Fruit fly (Drosophila melanogaster) whole organism, wandering third instar larva: ENCODE measurements around the gene CG17660.

Experiments
- Dfd ChIP-seq: fragments of >200 bp; optimal IDR thresholded peaks from 2 replicates; lab custom pipeline; 2017; ENCODE audit warnings: missing biosample characterization, missing genetic modification characterization
- Jra ChIP-seq: sonication (Bioruptor generic); optimal IDR thresholded peaks from 2 replicates; lab custom pipeline; 2016; ENCODE audit warnings: missing biosample characterization, missing genetic modification characterization
- N ChIP-seq: fragments of >200 bp; optimal IDR thresholded peaks from 2 replicates; lab custom pipeline; 2018; ENCODE audit warnings: missing biosample characterization, missing external identifiers, missing genetic modification characterization
- OdsH ChIP-seq: fragments of 200-800 bp; sonication (Bioruptor generic); optimal IDR thresholded peaks from 2 replicates; lab custom pipeline; 2016; ENCODE audit warnings: missing biosample characterization, mild to moderate bottlenecking, missing genetic modification characterization
- Sp1 ChIP-seq: fragments of 200-800 bp; sonication (Bioruptor generic); optimal IDR thresholded peaks from 3 replicates; lab custom pipeline; 2019; ENCODE audit warnings: missing biosample characterization, mild to moderate bottlenecking, missing genetic modification characterization, moderate library complexity
- Vsx2 ChIP-seq: fragments of 200-300, 225-300 bp; sonication (Bioruptor generic); optimal IDR thresholded peaks from 2 replicates; lab custom pipeline; 2018; ENCODE audit warnings: missing biosample characterization, missing genetic modification characterization; ENCODE audit not compliant: partially characterized antibody
- dmrt93B ChIP-seq: fragments of 200-800 bp; sonication (Bioruptor generic); optimal IDR thresholded peaks from 2 replicates; lab custom pipeline; 2018; ENCODE audit warnings: missing biosample characterization, mild to moderate bottlenecking, missing genetic modification characterization
- dsf ChIP-seq: sonication (Bioruptor generic); optimal IDR thresholded peaks from 2 replicates; lab custom pipeline; 2016; ENCODE audit warnings: missing biosample characterization, missing genetic modification characterization, borderline replicate concordance
- lola ChIP-seq: fragments of >200 bp; optimal IDR thresholded peaks from 2 replicates; lab custom pipeline; 2017; ENCODE audit warnings: missing biosample characterization, missing genetic modification characterization
- pan ChIP-seq: fragments of >200 bp; optimal IDR thresholded peaks from 2 replicates; lab custom pipeline; 2017
- psq ChIP-seq: fragments of 200-800 bp; sonication (Bioruptor generic); optimal IDR thresholded peaks from 3 replicates; lab custom pipeline; 2017; ENCODE audit warnings: missing biosample characterization, mild to moderate bottlenecking, missing genetic modification characterization, moderate library complexity
- usp ChIP-seq: fragments of >200 bp; optimal IDR thresholded peaks from 2 replicates; lab custom pipeline; 2017; ENCODE audit warnings: missing biosample characterization, missing genetic modification characterization

- TF ChIP-seq pan (no peak), N (GFP tag; lab: Kevin White, UChicago) (no peak), Sp1 (GFP tag; lab: Kevin White, UChicago) (no peak), usp (no peak), dsf (GFP tag; lab: Kevin White, UChicago) (no peak), OdsH (GFP tag; lab: Kevin White, UChicago) (no peak), Jra (GFP tag; lab: Kevin White, UChicago) (no peak), psq (GFP tag; lab: Kevin White, UChicago) (no peak), lola (GFP tag; lab: Kevin White, UChicago) (no peak), Vsx2 (GFP tag; lab: Kevin White, UChicago) (no peak), Dfd (GFP tag; lab: Kevin White, UChicago) (no peak), dmrt93B (GFP tag; lab: Kevin White, UChicago) (no peak)
Observed at dm6 chr2L:1727162-1727825, 17.1 kb upstream of the CG17660 start.
